Worm (Caenorhabditis elegans) whole organism, L1 larva: Measurements from ENCODE around the gene Y57G11B.8.

Experiments
- C04F5.9 ChIP-seq: sonication (generic microtip); optimal IDR thresholded peaks from 2 replicates; lab custom pipeline; 2016; ENCODE audit warnings: missing genetic modification characterization, missing compliant biosample characterization
- C16A3.4 ChIP-seq: fragments of 150-350 bp; optimal IDR thresholded peaks from 2 replicates; lab custom pipeline; 2014; ENCODE audit warnings: missing biosample characterization, missing genetic modification characterization
- C34B4.2 ChIP-seq: sonication (generic microtip); optimal IDR thresholded peaks from 2 replicates; lab custom pipeline; 2017; ENCODE audit warnings: mild to moderate bottlenecking, missing genetic modification characterization, missing compliant biosample characterization
- aly-2 ChIP-seq: fragments of 150-350 bp; optimal IDR thresholded peaks from 2 replicates; lab custom pipeline; 2014; ENCODE audit warnings: missing biosample characterization, missing genetic modification characterization
- ama-1 ChIP-seq: fragments of 150-350 bp; optimal IDR thresholded peaks from 2 replicates; lab custom pipeline; 2014
- blmp-1 ChIP-seq: fragments of 150-350 bp; optimal IDR thresholded peaks from 2 replicates; lab custom pipeline; 2014; ENCODE audit warnings: missing biosample characterization, missing genetic modification characterization
- ceh-63 ChIP-seq: fragments of 200-800 bp; sonication (Bioruptor generic); optimal IDR thresholded peaks from 2 replicates; lab custom pipeline; 2018; ENCODE audit warnings: mild to moderate bottlenecking, missing genetic modification characterization, missing compliant biosample characterization
- ceh-88 ChIP-seq: fragments of 200-800 bp; sonication (Bioruptor generic); IDR thresholded peaks from 2 replicates; pipeline ENCODE4 v1.3.6; 2022; ENCODE audit warnings: missing genetic modification characterization, missing compliant biosample characterization
- ces-1 ChIP-seq: fragments of 150-350 bp; optimal IDR thresholded peaks from 2 replicates; lab custom pipeline; 2014; ENCODE audit warnings: missing biosample characterization, missing genetic modification reagents, missing genetic modification characterization
- dsc-1 ChIP-seq: sonication (generic microtip); optimal IDR thresholded peaks from 2 replicates; lab custom pipeline; 2016; ENCODE audit warnings: mild to moderate bottlenecking, missing genetic modification characterization, missing compliant biosample characterization
- efl-1 ChIP-seq, 4 experiments: fragments of 150-350 bp; optimal IDR thresholded peaks in 3 of 4; peaks in 1 of 4; 1 replicate in 1 of 4; 2 replicates in 3 of 4; lab custom pipeline; 2014; ENCODE audit warnings: missing biosample characterization in 2 of 4, missing genetic modification characterization in 2 of 4, missing genetic modification reagents in 2 of 4
- ets-5 ChIP-seq: fragments of 200-800 bp; sonication (Bioruptor generic); IDR thresholded peaks from 2 replicates; pipeline ENCODE4 v1.3.6; 2022; ENCODE audit warnings: missing genetic modification characterization, missing compliant biosample characterization
- fkh-4 ChIP-seq: sonication (generic microtip); optimal IDR thresholded peaks from 2 replicates; lab custom pipeline; 2016; ENCODE audit warnings: missing compliant biosample characterization, missing genetic modification characterization, borderline replicate concordance
- fos-1 ChIP-seq: fragments of 150-350 bp; optimal IDR thresholded peaks from 2 replicates; lab custom pipeline; 2014; ENCODE audit warnings: missing biosample characterization, missing genetic modification characterization
- hlh-17 ChIP-seq: fragments of 200-800 bp; sonication (Bioruptor generic); optimal IDR thresholded peaks from 2 replicates; lab custom pipeline; 2018; ENCODE audit warnings: missing genetic modification characterization, mild to moderate bottlenecking, missing compliant biosample characterization, moderate library complexity, borderline replicate concordance
- hpl-2 ChIP-seq: fragments of 150-350 bp; optimal IDR thresholded peaks from 2 replicates; lab custom pipeline; 2014; ENCODE audit warnings: missing biosample characterization, missing genetic modification reagents, missing genetic modification characterization
- isw-1 ChIP-seq: fragments of 200-800 bp; sonication (Bioruptor generic); IDR thresholded peaks from 2 replicates; pipeline ENCODE4 v1.3.6; 2022; ENCODE audit warnings: missing genetic modification characterization, missing compliant biosample characterization
- jun-1 ChIP-seq: fragments of 150-350 bp; optimal IDR thresholded peaks from 2 replicates; lab custom pipeline; 2014; ENCODE audit warnings: missing biosample characterization, missing genetic modification reagents, missing genetic modification characterization
- lin-13 ChIP-seq: fragments of 150-350 bp; optimal IDR thresholded peaks from 2 replicates; lab custom pipeline; 2014; ENCODE audit warnings: missing biosample characterization, missing genetic modification reagents, missing genetic modification characterization
- lin-15B ChIP-seq: fragments of 150-350 bp; sonication (generic microtip); optimal IDR thresholded peaks from 3 replicates; lab custom pipeline; 2014; ENCODE audit warnings: missing biosample characterization, missing genetic modification characterization
- lsy-2 ChIP-seq, 2 experiments: fragments of 150-350 bp; optimal IDR thresholded peaks; 2 replicates each; lab custom pipeline; 2014; ENCODE audit warnings: missing biosample characterization in 2 of 2, missing genetic modification characterization in 2 of 2
- mab-9 ChIP-seq: fragments of 200-800 bp; sonication (Bioruptor generic); IDR thresholded peaks from 2 replicates; pipeline ENCODE4 v1.3.6; 2022; ENCODE audit warnings: missing genetic modification reagents, missing genetic modification characterization, missing compliant biosample characterization
- mdl-1 ChIP-seq, 2 experiments: fragments of 150-350 bp; optimal IDR thresholded peaks; 2 replicates each; lab custom pipeline; 2014 to 2017; ENCODE audit warnings: missing biosample characterization in 2 of 2, missing genetic modification characterization in 2 of 2, inconsistent platforms in 1 of 2
- mef-2 ChIP-seq: fragments of 150-350 bp; optimal IDR thresholded peaks from 2 replicates; lab custom pipeline; 2014; ENCODE audit warnings: missing biosample characterization, missing genetic modification characterization
- nhr-11 ChIP-seq: fragments of 150-350 bp; optimal IDR thresholded peaks from 2 replicates; lab custom pipeline; 2014; ENCODE audit warnings: missing biosample characterization, missing genetic modification characterization
- nhr-12 ChIP-seq: sonication (generic microtip); optimal IDR thresholded peaks from 2 replicates; lab custom pipeline; 2017; ENCODE audit warnings: missing biosample characterization, missing genetic modification characterization
- nhr-20 ChIP-seq: sonication (generic microtip); optimal IDR thresholded peaks from 2 replicates; lab custom pipeline; 2016; ENCODE audit warnings: mild to moderate bottlenecking, missing genetic modification characterization, missing compliant biosample characterization
- nhr-28 ChIP-seq: fragments of 150-350 bp; optimal IDR thresholded peaks from 2 replicates; lab custom pipeline; 2014; ENCODE audit warnings: missing biosample characterization, missing genetic modification characterization
- nhr-47 ChIP-seq: sonication (generic microtip); optimal IDR thresholded peaks from 2 replicates; lab custom pipeline; 2016; ENCODE audit warnings: mild to moderate bottlenecking, missing genetic modification characterization, moderate library complexity, missing compliant biosample characterization
- nhr-71 ChIP-seq: sonication (generic microtip); optimal IDR thresholded peaks from 2 replicates; lab custom pipeline; 2016; ENCODE audit warnings: mild to moderate bottlenecking, missing genetic modification characterization, moderate library complexity, missing compliant biosample characterization
- nhr-76 ChIP-seq: sonication (generic microtip); optimal IDR thresholded peaks from 2 replicates; lab custom pipeline; 2017; ENCODE audit warnings: missing biosample characterization, missing genetic modification characterization
- nhr-77 ChIP-seq: fragments of 150-350 bp; optimal IDR thresholded peaks from 2 replicates; lab custom pipeline; 2014; ENCODE audit warnings: missing biosample characterization, missing genetic modification characterization
- nhr-84 ChIP-seq: sonication (generic microtip); optimal IDR thresholded peaks from 2 replicates; lab custom pipeline; 2017; ENCODE audit warnings: missing biosample characterization, missing genetic modification characterization
- sup-37 ChIP-seq: fragments of 200-800 bp; sonication (Bioruptor generic); optimal IDR thresholded peaks from 2 replicates; lab custom pipeline; 2018; ENCODE audit warnings: mild to moderate bottlenecking, missing genetic modification characterization, missing compliant biosample characterization
- swsn-7 ChIP-seq: sonication (generic microtip); optimal IDR thresholded peaks from 2 replicates; lab custom pipeline; 2016; ENCODE audit warnings: missing genetic modification characterization, missing compliant biosample characterization
- tbx-2 ChIP-seq: sonication (generic microtip); optimal IDR thresholded peaks from 2 replicates; lab custom pipeline; 2016; ENCODE audit warnings: missing genetic modification characterization, missing compliant biosample characterization
- tlp-1 ChIP-seq: fragments of 150-350 bp; optimal IDR thresholded peaks from 2 replicates; lab custom pipeline; 2014; ENCODE audit warnings: missing biosample characterization, missing genetic modification characterization
- unc-130 ChIP-seq: fragments of 150-350 bp; optimal IDR thresholded peaks from 2 replicates; lab custom pipeline; 2017; ENCODE audit warnings: missing biosample characterization, missing genetic modification characterization, inconsistent platforms
- unc-30 ChIP-seq: sonication (generic microtip); optimal IDR thresholded peaks from 2 replicates; lab custom pipeline; 2017; ENCODE audit warnings: missing biosample characterization, missing genetic modification characterization
- unc-62 ChIP-seq: fragments of 150-350 bp; optimal IDR thresholded peaks from 2 replicates; lab custom pipeline; 2014; ENCODE audit warnings: missing biosample characterization, missing genetic modification reagents, missing genetic modification characterization
- unc-86 ChIP-seq: sonication (generic microtip); optimal IDR thresholded peaks from 2 replicates; lab custom pipeline; 2016; ENCODE audit warnings: missing genetic modification characterization, missing compliant biosample characterization
- xbp-1 ChIP-seq: sonication (generic microtip); optimal IDR thresholded peaks from 2 replicates; lab custom pipeline; 2016; ENCODE audit warnings: missing genetic modification characterization, missing compliant biosample characterization
- ztf-4 ChIP-seq: fragments of 150-350 bp; optimal IDR thresholded peaks from 2 replicates; lab custom pipeline; 2014; ENCODE audit warnings: missing biosample characterization, missing genetic modification characterization

The Y57G11B.8 gene

ce11 chrIV:14610942-14611724 lies 32.6 kb upstream of the Y57G11B.8 start (continued):
- TF ChIP-seq xbp-1 (tag; lab: Kevin White, UChicago) (no peak), nhr-28 (tag; lab: Kevin White, UChicago) (no peak), C04F5.9 (tag; lab: Kevin White, UChicago) (no peak), swsn-7 (peak; percentile 35), mab-9 (GFP tag; lab: Robert Waterston, UW) (0 out of 2 replicates have a peak, but pooled peaks have one; percentile 7), nhr-76 (no peak), dsc-1 (no peak), unc-62 (GFP tag; lab: Kevin White, UChicago) (no peak), ztf-4 (no peak), unc-86 (tag; lab: Kevin White, UChicago) (no peak), unc-130 (tag; lab: Kevin White, UChicago) (no peak), isw-1 (GFP tag; lab: Robert Waterston, UW) (no peak), aly-2 (no peak), efl-1 (optimal IDR thresholded peaks at IDR 0.05; lab: Kevin White, UChicago) (peak; percentile 25 to 53), efl-1 (GFP tag; optimal IDR thresholded peaks at IDR 0.05 in 1 of 2; lab: Kevin White, UChicago) (peak in 1 of 2 experiments; percentile 90), lin-13 (GFP tag; lab: Kevin White, UChicago) (peak; percentile 21), nhr-47 (tag; lab: Kevin White, UChicago) (peak; percentile 41), lin-15B (tag; lab: Kevin White, UChicago) (peak; percentile 55), mef-2 (tag; lab: Kevin White, UChicago) (no peak), fos-1 (tag; lab: Kevin White, UChicago) (no peak), nhr-12 (tag; lab: Kevin White, UChicago) (no peak), C16A3.4 (tag; lab: Kevin White, UChicago) (peak; percentile 67), tbx-2 (tag; lab: Kevin White, UChicago) (peak; percentile 59), tlp-1 (no peak), sup-37 (GFP tag; lab: Kevin White, UChicago) (no peak), ceh-63 (no peak), ces-1 (GFP tag; lab: Kevin White, UChicago) (no peak), nhr-71 (tag; lab: Kevin White, UChicago) (peak; percentile 89), mdl-1 (tag; optimal IDR thresholded peaks at IDR 0.05; lab: Kevin White, UChicago) (peak in 1 of 2 experiments; percentile 48), fkh-4 (tag; lab: Kevin White, UChicago) (no peak), ets-5 (GFP tag; lab: Robert Waterston, UW) (no peak), ama-1 (lab: Kevin White, UChicago) (no peak), C34B4.2 (tag; lab: Kevin White, UChicago) (no peak), nhr-84 (tag; lab: Kevin White, UChicago) (no peak), nhr-11 (tag; lab: Kevin White, UChicago) (no peak), blmp-1 (tag; lab: Kevin White, UChicago) (peak; percentile 97), nhr-77 (tag; lab: Kevin White, UChicago) (peak; percentile 60), jun-1 (tag; lab: Kevin White, UChicago) (no peak), hpl-2 (GFP tag; lab: Kevin White, UChicago) (no peak), lsy-2 (tag; optimal IDR thresholded peaks at IDR 0.05; lab: Kevin White, UChicago) (peak; percentile 48 to 56), nhr-20 (peak; percentile 94), unc-30 (tag; lab: Kevin White, UChicago) (no peak), hlh-17 (GFP tag; lab: Kevin White, UChicago) (no peak), ceh-88 (GFP tag; lab: Robert Waterston, UW) (no peak)
